Fruit fly (Drosophila melanogaster) whole organism, embryonic: ENCODE measurements around the gene cass.
A peak's percentile ranks its signal among the peaks of the same experiment; 100 is the strongest.

Source experiments
- Ada2b ChIP-seq: fragments of 200-800 bp; sonication (Bioruptor generic); IDR thresholded peaks from 2 replicates; pipeline ENCODE4 v1.3.6; 2022; ENCODE audit warnings: missing biosample characterization, missing genetic modification characterization
- CG10267 ChIP-seq: fragments of 200-800 bp; sonication (Bioruptor generic); optimal IDR thresholded peaks from 2 replicates; lab custom pipeline; 2018; ENCODE audit warnings: missing biosample characterization, mild to moderate bottlenecking, missing genetic modification characterization, moderate library complexity
- CG10321 ChIP-seq: fragments of 200-800 bp; sonication (Bioruptor generic); IDR thresholded peaks from 2 replicates; pipeline ENCODE4 v1.3.6; 2022; ENCODE audit warnings: missing biosample characterization, missing genetic modification characterization
- CG11085 ChIP-seq: fragments of 200-800 bp; sonication (Bioruptor generic); IDR thresholded peaks from 2 replicates; pipeline ENCODE4 v1.3.6; 2022; ENCODE audit warnings: missing biosample characterization, missing genetic modification characterization
- CG12659 ChIP-seq: fragments of 200-800 bp; sonication (Bioruptor generic); optimal IDR thresholded peaks from 3 replicates; lab custom pipeline; 2017; ENCODE audit warnings: mild to moderate bottlenecking, missing biosample characterization, missing genetic modification reagents, missing genetic modification characterization
- CG13296 ChIP-seq: fragments of 200-800 bp; sonication (Bioruptor generic); optimal IDR thresholded peaks from 3 replicates; lab custom pipeline; 2018; ENCODE audit warnings: missing biosample characterization, mild to moderate bottlenecking, missing genetic modification characterization
- CG14014 ChIP-seq: fragments of 200-800 bp; sonication (Bioruptor generic); IDR thresholded peaks from 2 replicates; pipeline ENCODE4 v1.3.6; 2022; ENCODE audit warnings: missing biosample characterization, missing genetic modification characterization
- CG14710 ChIP-seq: fragments of 200-800 bp; sonication (Bioruptor generic); optimal IDR thresholded peaks from 3 replicates; lab custom pipeline; 2019; ENCODE audit warnings: missing biosample characterization, mild to moderate bottlenecking, missing genetic modification characterization, moderate library complexity
- CG14860 ChIP-seq: fragments of 200-800 bp; sonication (Bioruptor generic); IDR thresholded peaks from 3 replicates; pipeline ENCODE4 v1.3.6; 2022; ENCODE audit warnings: missing biosample characterization, missing genetic modification characterization; ENCODE audit not compliant: partially characterized antibody
- CG15269 ChIP-seq: fragments of 200-800 bp; sonication (Bioruptor generic); optimal IDR thresholded peaks from 2 replicates; lab custom pipeline; 2018; ENCODE audit warnings: missing biosample characterization, mild to moderate bottlenecking, missing genetic modification characterization, moderate library complexity
- CG1603 ChIP-seq: fragments of 200-800 bp; sonication (Bioruptor generic); optimal IDR thresholded peaks from 2 replicates; lab custom pipeline; 2019; ENCODE audit warnings: missing biosample characterization, mild to moderate bottlenecking, missing genetic modification characterization, moderate library complexity
- CG17385 ChIP-seq: fragments of 200-800 bp; sonication (Bioruptor generic); optimal IDR thresholded peaks from 3 replicates; lab custom pipeline; 2018; ENCODE audit warnings: missing biosample characterization, mild to moderate bottlenecking, missing genetic modification characterization
- CG1792 ChIP-seq: fragments of 200-800 bp; sonication (Bioruptor generic); optimal IDR thresholded peaks from 2 replicates; lab custom pipeline; 2016; ENCODE audit warnings: missing biosample characterization, missing genetic modification characterization
- CG2712 ChIP-seq: fragments of 200-800 bp; optimal IDR thresholded peaks from 3 replicates; lab custom pipeline; 2019; ENCODE audit warnings: missing biosample characterization, mild to moderate bottlenecking, missing genetic modification characterization, moderate library complexity
- CG42726 ChIP-seq: fragments of 200-800 bp; sonication (Bioruptor generic); IDR thresholded peaks from 2 replicates; pipeline ENCODE4 v1.3.6; 2022; ENCODE audit warnings: missing biosample characterization, missing genetic modification characterization; ENCODE audit not compliant: partially characterized antibody
- CG5953 ChIP-seq: fragments of 200-800 bp; sonication (Bioruptor generic); IDR thresholded peaks from 2 replicates; pipeline ENCODE4 v1.3.6; 2022; ENCODE audit warnings: missing biosample characterization, missing genetic modification characterization
- CG6272 ChIP-seq: fragments of 200-800 bp; sonication (Bioruptor generic); IDR thresholded peaks from 2 replicates; pipeline ENCODE4 v1.3.6; 2022; ENCODE audit warnings: missing biosample characterization, missing genetic modification characterization
- CG7786 ChIP-seq: fragments of 200-800 bp; sonication (Bioruptor generic); optimal IDR thresholded peaks from 2 replicates; lab custom pipeline; 2016; ENCODE audit warnings: missing biosample characterization, missing genetic modification characterization
- CG9727 ChIP-seq: fragments of 200-800 bp; sonication (Bioruptor generic); optimal IDR thresholded peaks from 3 replicates; lab custom pipeline; 2017; ENCODE audit warnings: missing biosample characterization, mild to moderate bottlenecking, missing genetic modification characterization
- D19A ChIP-seq: fragments of 200-800 bp; optimal IDR thresholded peaks from 3 replicates; lab custom pipeline; 2019; ENCODE audit warnings: missing biosample characterization, mild to moderate bottlenecking, missing genetic modification characterization, moderate library complexity
- Doc3 ChIP-seq: fragments of 200-800 bp; sonication (Bioruptor generic); IDR thresholded peaks from 3 replicates; pipeline ENCODE4 v1.3.6; 2022; ENCODE audit warnings: missing biosample characterization, missing genetic modification characterization; ENCODE audit not compliant: partially characterized antibody
- Ets97D ChIP-seq: fragments of 200-800 bp; sonication (Bioruptor generic); optimal IDR thresholded peaks from 3 replicates; lab custom pipeline; 2016; ENCODE audit warnings: missing biosample characterization, missing genetic modification characterization
- HmgD ChIP-seq: fragments of 200-800 bp; sonication (Bioruptor generic); optimal IDR thresholded peaks from 3 replicates; lab custom pipeline; 2016; ENCODE audit warnings: missing biosample characterization, missing genetic modification characterization
- MESR4 ChIP-seq: fragments of 200-800 bp; sonication (Bioruptor generic); optimal IDR thresholded peaks from 2 replicates; lab custom pipeline; 2018; ENCODE audit warnings: missing biosample characterization, mild to moderate bottlenecking, missing genetic modification characterization, moderate library complexity
- MTF-1 ChIP-seq: fragments of 200-800 bp; sonication (Bioruptor generic); optimal IDR thresholded peaks from 2 replicates; lab custom pipeline; 2018; ENCODE audit warnings: missing biosample characterization, mild to moderate bottlenecking, missing genetic modification characterization, borderline replicate concordance
- Opbp ChIP-seq: fragments of 200-800 bp; sonication (Bioruptor generic); IDR thresholded peaks from 3 replicates; pipeline ENCODE4 v1.3.6; 2022; ENCODE audit warnings: missing biosample characterization, missing genetic modification characterization; ENCODE audit not compliant: partially characterized antibody
- Sry-β ChIP-seq: fragments of 200-800 bp; sonication (Bioruptor generic); optimal IDR thresholded peaks from 2 replicates; lab custom pipeline; 2018; ENCODE audit warnings: missing biosample characterization, mild to moderate bottlenecking, missing genetic modification characterization, moderate library complexity
- amos ChIP-seq: fragments of 200-800 bp; sonication (Bioruptor generic); IDR thresholded peaks from 2 replicates; pipeline ENCODE4 v1.3.6; 2022; ENCODE audit warnings: missing biosample characterization, missing genetic modification characterization; ENCODE audit not compliant: partially characterized antibody
- aop ChIP-seq: fragments of 200-800 bp; sonication (Bioruptor generic); IDR thresholded peaks from 2 replicates; pipeline ENCODE4 v1.3.6; 2022; ENCODE audit warnings: missing biosample characterization, missing genetic modification characterization
- ash1 ChIP-seq: fragments of 200-800 bp; sonication (Bioruptor generic); optimal IDR thresholded peaks from 2 replicates; lab custom pipeline; 2018; ENCODE audit warnings: missing biosample characterization, mild to moderate bottlenecking, missing genetic modification characterization
- ato ChIP-seq: fragments of 200-800 bp; sonication (Bioruptor generic); IDR thresholded peaks from 2 replicates; pipeline ENCODE4 v1.3.6; 2022; ENCODE audit warnings: missing biosample characterization, missing genetic modification characterization; ENCODE audit not compliant: partially characterized antibody
- az2 ChIP-seq: fragments of 200-800 bp; sonication (Bioruptor generic); optimal IDR thresholded peaks from 3 replicates; lab custom pipeline; 2016; ENCODE audit warnings: missing biosample characterization, missing genetic modification characterization
- bbx ChIP-seq: fragments of 200-800 bp; sonication (Bioruptor generic); IDR thresholded peaks from 2 replicates; pipeline ENCODE4 v1.3.6; 2022; ENCODE audit warnings: missing biosample characterization, missing genetic modification characterization; ENCODE audit not compliant: partially characterized antibody
- chinmo ChIP-seq: fragments of 200-800 bp; sonication (Bioruptor generic); IDR thresholded peaks from 4 replicates; pipeline ENCODE4 v1.3.6; 2022; ENCODE audit warnings: missing biosample characterization, missing genetic modification characterization; ENCODE audit not compliant: partially characterized antibody
- cwo ChIP-seq: fragments of 200-800 bp; sonication (Bioruptor generic); optimal IDR thresholded peaks from 3 replicates; lab custom pipeline; 2017; ENCODE audit warnings: missing biosample characterization, missing genetic modification characterization, mild to moderate bottlenecking, moderate library complexity, missing genetic modification reagents
- gem ChIP-seq: fragments of 200-800 bp; sonication (Bioruptor generic); optimal IDR thresholded peaks from 2 replicates; lab custom pipeline; 2019; ENCODE audit warnings: missing biosample characterization, mild to moderate bottlenecking, missing genetic modification characterization, moderate library complexity
- insv ChIP-seq, 2 experiments: fragments of 200-800 bp; sonication (Bioruptor generic); optimal IDR thresholded peaks; 3 replicates each; lab custom pipeline; 2016 to 2018; ENCODE audit warnings: missing biosample characterization in 2 of 2, missing genetic modification characterization in 2 of 2
- inv ChIP-seq: fragments of 200-800 bp; sonication (Bioruptor generic); IDR thresholded peaks from 2 replicates; pipeline ENCODE4 v1.3.6; 2022; ENCODE audit warnings: missing biosample characterization, missing genetic modification characterization; ENCODE audit not compliant: partially characterized antibody
- knrl ChIP-seq: fragments of 200-800 bp; sonication (Bioruptor generic); IDR thresholded peaks from 3 replicates; pipeline ENCODE4 v1.3.6; 2022; ENCODE audit warnings: missing biosample characterization, missing genetic modification characterization; ENCODE audit not compliant: partially characterized antibody
- nerfin-1 ChIP-seq: fragments of 200-800 bp; sonication (Bioruptor generic); optimal IDR thresholded peaks from 3 replicates; lab custom pipeline; 2019; ENCODE audit warnings: missing biosample characterization, mild to moderate bottlenecking, missing genetic modification characterization, moderate library complexity
- nerfin-2 ChIP-seq: fragments of 200-800 bp; sonication (Bioruptor generic); IDR thresholded peaks from 2 replicates; pipeline ENCODE4 v1.3.6; 2022; ENCODE audit warnings: missing biosample characterization, missing genetic modification characterization; ENCODE audit not compliant: partially characterized antibody
- nmo ChIP-seq: fragments of 200-800 bp; sonication (Bioruptor generic); optimal IDR thresholded peaks from 2 replicates; lab custom pipeline; 2018; ENCODE audit warnings: missing biosample characterization, mild to moderate bottlenecking, missing genetic modification characterization, moderate library complexity
- schlank ChIP-seq: fragments of 200-800 bp; sonication (Bioruptor generic); optimal IDR thresholded peaks from 2 replicates; lab custom pipeline; 2018; ENCODE audit warnings: missing biosample characterization, mild to moderate bottlenecking, missing genetic modification characterization
- slp2 ChIP-seq: fragments of 200-800 bp; sonication (Bioruptor generic); optimal IDR thresholded peaks from 2 replicates; lab custom pipeline; 2016; ENCODE audit warnings: missing biosample characterization, missing genetic modification characterization
- sr ChIP-seq: fragments of 200-800 bp; sonication (Bioruptor generic); IDR thresholded peaks from 3 replicates; pipeline ENCODE4 v1.3.6; 2022; ENCODE audit warnings: missing biosample characterization, missing genetic modification characterization
- tap ChIP-seq: fragments of 200-800 bp; optimal IDR thresholded peaks from 3 replicates; lab custom pipeline; 2019; ENCODE audit warnings: missing biosample characterization, mild to moderate bottlenecking, missing genetic modification characterization, moderate library complexity
- trh ChIP-seq: fragments of 200-800 bp; sonication (Bioruptor generic); optimal IDR thresholded peaks from 2 replicates; lab custom pipeline; 2016; ENCODE audit warnings: missing biosample characterization, missing genetic modification characterization
- tup ChIP-seq: fragments of 200-800 bp; sonication (Bioruptor generic); optimal IDR thresholded peaks from 2 replicates; lab custom pipeline; 2016; ENCODE audit warnings: missing biosample characterization, mild to moderate bottlenecking, missing genetic modification characterization, moderate library complexity
- zfh1 ChIP-seq: fragments of 200-800 bp; sonication (Bioruptor generic); IDR thresholded peaks from 3 replicates; pipeline ENCODE4 v1.3.6; 2022; ENCODE audit warnings: missing biosample characterization, missing genetic modification characterization

The cass gene

dm6 chr2L:17477710-17478109 lies at the start of gene cass:
cass (minus strand) TSS chr2L:17477888.
- TF ChIP-seq nerfin-1 (tag; lab: Kevin White, UChicago): peak; percentile 45
- TF ChIP-seq CG14710 (tag; lab: Kevin White, UChicago): peak; percentile 54
- peak; percentile 76; the same call in 1 of the 4 replicates for TF ChIP-seq chinmo
- TF ChIP-seq CG7786: no peak
- no peak for TF ChIP-seq aop (GFP tag; lab: Robert Waterston, UW)
- no peak for TF ChIP-seq ash1 (GFP tag; lab: Kevin White, UChicago)
- no peak for TF ChIP-seq CG1792 (GFP tag; lab: Kevin White, UChicago)
- TF ChIP-seq CG17385: no peak
- TF ChIP-seq Ets97D (GFP tag; lab: Kevin White, UChicago): peak; percentile 59
- TF ChIP-seq MESR4 (GFP tag; lab: Kevin White, UChicago): peak; percentile 93
- TF ChIP-seq ato (GFP tag; lab: Robert Waterston, UW): peak; percentile 89
- peak; percentile 59 for TF ChIP-seq CG2712 (tag; lab: Kevin White, UChicago)
- peak; percentile 93 for TF ChIP-seq bbx
- no peak for TF ChIP-seq zfh1 (GFP tag; lab: Robert Waterston, UW)
- TF ChIP-seq CG1603 (tag; lab: Kevin White, UChicago): peak; percentile 75
- TF ChIP-seq MTF-1: no peak
- TF ChIP-seq D19A (tag; lab: Kevin White, UChicago): no peak
- TF ChIP-seq CG10267 (tag; lab: Kevin White, UChicago): peak; percentile 62
- TF ChIP-seq amos (GFP tag; lab: Robert Waterston, UW): peak; percentile 95
- TF ChIP-seq knrl (GFP tag; lab: Robert Waterston, UW): peak; percentile 91
- TF ChIP-seq nmo (GFP tag; lab: Kevin White, UChicago): peak; percentile 59
- no peak for TF ChIP-seq CG10321 (GFP tag; lab: Robert Waterston, UW)
- TF ChIP-seq CG42726 (GFP tag; lab: Robert Waterston, UW): peak; percentile 94
- TF ChIP-seq CG14860: peak; percentile 84
- TF ChIP-seq Opbp (GFP tag; lab: Robert Waterston, UW): peak; percentile 94
- no peak for TF ChIP-seq Ada2b (GFP tag; lab: Robert Waterston, UW)
- no peak for TF ChIP-seq Sry-β (GFP tag; lab: Kevin White, UChicago)
- peak; percentile 85 for TF ChIP-seq inv (GFP tag; lab: Robert Waterston, UW)
- TF ChIP-seq CG9727: no peak
- peak; percentile 23 for TF ChIP-seq CG15269 (tag; lab: Kevin White, UChicago)
- TF ChIP-seq az2 (GFP tag; lab: Kevin White, UChicago): no peak
- TF ChIP-seq nerfin-2 (GFP tag; lab: Robert Waterston, UW): peak; percentile 65; the same call in 1 of the 2 replicates
- no peak for TF ChIP-seq CG13296
- TF ChIP-seq Doc3 (GFP tag; lab: Robert Waterston, UW): peak; percentile 87
- no peak for TF ChIP-seq slp2 (GFP tag; lab: Kevin White, UChicago)
- TF ChIP-seq sr (GFP tag; lab: Robert Waterston, UW): no peak
- TF ChIP-seq schlank (tag; lab: Kevin White, UChicago): no peak
- TF ChIP-seq cwo (GFP tag; lab: Kevin White, UChicago): no peak
- TF ChIP-seq CG11085: no peak
- no peak for TF ChIP-seq CG5953 (GFP tag; lab: Robert Waterston, UW)
- TF ChIP-seq insv (GFP tag; optimal IDR thresholded peaks at IDR 0.05; lab: Kevin White, UChicago): peak in 1 of 2 experiments; percentile 25
- TF ChIP-seq HmgD (GFP tag; lab: Kevin White, UChicago): peak; percentile 18
- no peak for TF ChIP-seq trh
- TF ChIP-seq CG6272 (GFP tag; lab: Robert Waterston, UW): no peak
- no peak for TF ChIP-seq CG14014 (GFP tag; lab: Robert Waterston, UW)
- no peak for TF ChIP-seq gem (tag; lab: Kevin White, UChicago)
- peak; percentile 22 for TF ChIP-seq CG12659 (GFP tag; lab: Kevin White, UChicago)
- no peak for TF ChIP-seq tap (tag; lab: Kevin White, UChicago)
- TF ChIP-seq tup (GFP tag; lab: Kevin White, UChicago): no peak
